Fruit fly (Drosophila melanogaster): ENCODE results near the gene Reps.

- TF ChIP-seq CG8478 (optimal IDR thresholded peaks at IDR 0.05) = no peak
- TF ChIP-seq usp (GFP tag; optimal IDR thresholded peaks at IDR 0.05) = no peak
- no peak for TF ChIP-seq pan (optimal IDR thresholded peaks at IDR 0.05)
- no peak for TF ChIP-seq Dll (optimal IDR thresholded peaks at IDR 0.05)
- no peak for TF ChIP-seq psq (optimal IDR thresholded peaks at IDR 0.05)
- no peak for TF ChIP-seq EcR (GFP tag; optimal IDR thresholded peaks at IDR 0.05)
These were observed 35.6 kb downstream of the Reps start, which contains the start of gene CG14915 for dm6 chr2L:11070862-11071261.

All from whole organism.